Worm (Caenorhabditis elegans): Measurements from ENCODE around the gene K05F1.10.

The K05F1.10 gene

ce11 chrII:5774120-5774519 lies 31.2 kb downstream of the K05F1.10 start, which contains the start of the genes dmd-5 and F10C1.1:
TSS of gene dmd-5 (minus strand) at chrII:5774220.
TSS of gene F10C1.1 (plus strand) at chrII:5774229.
- TF ChIP-seq skn-1 (tag; optimal IDR thresholded peaks at IDR 0.05) (no peak), C04F5.9 (tag; optimal IDR thresholded peaks at IDR 0.05) (no peak), blmp-1 (tag; optimal IDR thresholded peaks at IDR 0.05) (no peak), zip-4 (GFP tag; optimal IDR thresholded peaks at IDR 0.05) (no peak), unc-30 (tag; optimal IDR thresholded peaks at IDR 0.05) (no peak), rnt-1 (tag; optimal IDR thresholded peaks at IDR 0.05) (no peak), lsy-2 (tag; optimal IDR thresholded peaks at IDR 0.05) (no peak), mef-2 (tag; optimal IDR thresholded peaks at IDR 0.05) (no peak), ces-1 (GFP tag; optimal IDR thresholded peaks at IDR 0.05) (no peak), ceh-82 (tag; optimal IDR thresholded peaks at IDR 0.05) (no peak), nhr-237 (tag; optimal IDR thresholded peaks at IDR 0.05) (no peak), unc-130 (tag; optimal IDR thresholded peaks at IDR 0.05) (no peak), xbp-1 (tag; optimal IDR thresholded peaks at IDR 0.05) (no peak), ceh-63 (GFP tag; optimal IDR thresholded peaks at IDR 0.05) (no peak), swsn-7 (tag; optimal IDR thresholded peaks at IDR 0.05) (no peak)

ce11 chrII:5772547-5773142 lies 32.6 kb downstream of the K05F1.10 start:
- TF ChIP-seq elt-2 (tag; optimal IDR thresholded peaks at IDR 0.05), result peak; percentile 25
- TF ChIP-seq nhr-11 (tag; optimal IDR thresholded peaks at IDR 0.05), result no peak
- TF ChIP-seq lin-35 (GFP tag; optimal IDR thresholded peaks at IDR 0.05), result peak; percentile 56 to 62
- TF ChIP-seq nhr-47 (tag; optimal IDR thresholded peaks at IDR 0.05), result peak; percentile 63
- TF ChIP-seq mef-2 (tag; optimal IDR thresholded peaks at IDR 0.05), result no peak
- TF ChIP-seq nhr-19 (GFP tag; conservative IDR thresholded peaks at IDR 0.05), result peak; percentile 59
- peak; percentile 10 for TF ChIP-seq dsc-1 (tag; optimal IDR thresholded peaks at IDR 0.05)
- TF ChIP-seq nhr-85 (tag), result peak; percentile 57
- TF ChIP-seq swsn-7 (tag; optimal IDR thresholded peaks at IDR 0.05), result peak; percentile 51
- peak; percentile 50 for TF ChIP-seq nhr-90 (tag; optimal IDR thresholded peaks at IDR 0.05; ENCODE audit: poor library complexity)
- peak; percentile 11 for TF ChIP-seq ceh-8 (GFP tag; optimal IDR thresholded peaks at IDR 0.05)
- TF ChIP-seq nhr-71 (tag; optimal IDR thresholded peaks at IDR 0.05), result peak; percentile 63
- TF ChIP-seq lin-13 (GFP tag; optimal IDR thresholded peaks at IDR 0.05), result peak; percentile 28
- peak; percentile 38 for TF ChIP-seq unc-130 (tag; optimal IDR thresholded peaks at IDR 0.05)
- peak in 2 of 3 experiments; percentile 25 to 55 for TF ChIP-seq ceh-82 (tag; optimal IDR thresholded peaks at IDR 0.05)
- peak in 1 of 6 experiments; percentile 13 for TF ChIP-seq elt-3 (tag; optimal IDR thresholded peaks at IDR 0.05)
- TF ChIP-seq C16A3.4 (tag; optimal IDR thresholded peaks at IDR 0.05), result peak; percentile 56
- TF ChIP-seq mep-1 (tag; optimal IDR thresholded peaks at IDR 0.05), result peak; percentile 9
- no peak for TF ChIP-seq aly-2 (tag; optimal IDR thresholded peaks at IDR 0.05)
- TF ChIP-seq snpc-4 (tag; optimal IDR thresholded peaks at IDR 0.05), result peak; percentile 23
- TF ChIP-seq C04F5.9 (tag; optimal IDR thresholded peaks at IDR 0.05), result no peak
- peak; percentile 63 for TF ChIP-seq nhr-20 (tag; optimal IDR thresholded peaks at IDR 0.05)
- TF ChIP-seq lin-39 (tag; optimal IDR thresholded peaks at IDR 0.05), result no peak
- no peak for TF ChIP-seq sptf-1 (tag; optimal IDR thresholded peaks at IDR 0.05)
- no peak for TF ChIP-seq aha-1 (tag; optimal IDR thresholded peaks at IDR 0.05)
- TF ChIP-seq nhr-77 (tag; optimal IDR thresholded peaks at IDR 0.05), result peak; percentile 19
- TF ChIP-seq lsy-2 (tag; optimal IDR thresholded peaks at IDR 0.05), result peak; percentile 19 to 53
- peak; percentile 16 for TF ChIP-seq fkh-8 (tag; optimal IDR thresholded peaks at IDR 0.05)
- TF ChIP-seq hlh-4 (tag; optimal IDR thresholded peaks at IDR 0.05), result no peak
- peak; percentile 73 for TF ChIP-seq snu-23 (GFP tag; optimal IDR thresholded peaks at IDR 0.05)
- TF ChIP-seq efl-1 (optimal IDR thresholded peaks at IDR 0.05), result peak; percentile 38 to 51
- peak; percentile 24 to 93 for TF ChIP-seq efl-1 (GFP tag; optimal IDR thresholded peaks at IDR 0.05 in 1 of 2)
- peak in 2 of 3 experiments; percentile 10 to 18 for TF ChIP-seq dpl-1 (GFP tag; optimal IDR thresholded peaks at IDR 0.05)
- TF ChIP-seq lin-15B (tag; optimal IDR thresholded peaks at IDR 0.05), result no peak
- peak; percentile 42 for TF ChIP-seq F16B12.6 (tag; optimal IDR thresholded peaks at IDR 0.05)
- peak; percentile 67 for TF ChIP-seq rnt-1 (tag; optimal IDR thresholded peaks at IDR 0.05)
- peak; percentile 20 for TF ChIP-seq skn-1 (tag; optimal IDR thresholded peaks at IDR 0.05)
- TF ChIP-seq xbp-1 (tag; optimal IDR thresholded peaks at IDR 0.05), result peak; percentile 17
- TF ChIP-seq mdl-1 (tag; optimal IDR thresholded peaks at IDR 0.05), result peak in 1 of 2 experiments; percentile 50
- no peak for TF ChIP-seq ets-5 (GFP tag; IDR thresholded peaks at IDR 0.05)
- no peak for TF ChIP-seq hpl-2 (GFP tag; optimal IDR thresholded peaks at IDR 0.05)
- TF ChIP-seq lin-14 (GFP tag; optimal IDR thresholded peaks at IDR 0.05), result peak; percentile 42
- 0 out of 2 replicates have a peak, but pooled peaks have one; percentile 3 for TF ChIP-seq isw-1 (GFP tag; IDR thresholded peaks at IDR 0.05)
- no peak for TF ChIP-seq nhr-84 (tag; optimal IDR thresholded peaks at IDR 0.05)

Data from whole organism, L1 larva.